Fruit fly (Drosophila melanogaster): ENCODE measurements around the gene CG33643.

CG33643 gene

dm6 chr2L:13570016-13570415, 39.1 kb downstream of the CG33643 start (continued):
- TF ChIP-seq Met (GFP tag; optimal IDR thresholded peaks at IDR 0.05) = no peak
- TF ChIP-seq Sox15 (GFP tag; optimal IDR thresholded peaks at IDR 0.05) = no peak
- no peak for TF ChIP-seq acj6 (GFP tag; optimal IDR thresholded peaks at IDR 0.05)
- TF ChIP-seq CG15336 (GFP tag; IDR thresholded peaks at IDR 0.05) = no peak
- no peak for TF ChIP-seq Eip75B (GFP tag; optimal IDR thresholded peaks at IDR 0.05)
- TF ChIP-seq eg (GFP tag; IDR thresholded peaks at IDR 0.05) = no peak
- no peak for TF ChIP-seq Ets96B (tag; optimal IDR thresholded peaks at IDR 0.05)
- TF ChIP-seq CG9139 (GFP tag; optimal IDR thresholded peaks at IDR 0.05) = no peak
- no peak for TF ChIP-seq Hr39 (GFP tag; optimal IDR thresholded peaks at IDR 0.05)
- TF ChIP-seq Sox102F (GFP tag; optimal IDR thresholded peaks at IDR 0.05) = peak; percentile 12

- TF ChIP-seq Hr39 (GFP tag; optimal IDR thresholded peaks at IDR 0.05) (peak; percentile 89), esn (GFP tag; optimal IDR thresholded peaks at IDR 0.05) (peak; percentile 97), CG31627 (GFP tag; optimal IDR thresholded peaks at IDR 0.05) (peak; percentile 91), dac (GFP tag; optimal IDR thresholded peaks at IDR 0.05) (peak; percentile 79), vri (GFP tag; optimal IDR thresholded peaks at IDR 0.05) (peak; percentile 85), fkh (GFP tag; optimal IDR thresholded peaks at IDR 0.05) (no peak), CG6808 (GFP tag; optimal IDR thresholded peaks at IDR 0.05) (peak; percentile 90), CG32006 (GFP tag; optimal IDR thresholded peaks at IDR 0.05) (peak; percentile 93), CG34406 (GFP tag; optimal IDR thresholded peaks at IDR 0.05) (peak; percentile 92), topi (GFP tag; optimal IDR thresholded peaks at IDR 0.05) (peak; percentile 95), Hr38 (GFP tag; optimal IDR thresholded peaks at IDR 0.05) (no peak), CG16779 (tag; optimal IDR thresholded peaks at IDR 0.05) (peak; percentile 85), svp (GFP tag) (peak; percentile 94), CG4318 (GFP tag; optimal IDR thresholded peaks at IDR 0.05) (peak; percentile 80), CG15336 (GFP tag; IDR thresholded peaks at IDR 0.05) (peak; percentile 90), Met (GFP tag; optimal IDR thresholded peaks at IDR 0.05) (peak; percentile 96), Smox (GFP tag; optimal IDR thresholded peaks at IDR 0.05) (peak; percentile 95), CG11294 (GFP tag; IDR thresholded peaks at IDR 0.05) (peak; percentile 57), acj6 (GFP tag; optimal IDR thresholded peaks at IDR 0.05) (peak; percentile 93), Sox102F (GFP tag; optimal IDR thresholded peaks at IDR 0.05) (peak; percentile 97), fd59A (GFP tag; optimal IDR thresholded peaks at IDR 0.05) (peak; percentile 80), Sox15 (GFP tag; optimal IDR thresholded peaks at IDR 0.05) (peak; percentile 77), CG10669 (GFP tag; optimal IDR thresholded peaks at IDR 0.05) (peak; percentile 84), dsx (GFP tag; optimal IDR thresholded peaks at IDR 0.05; ENCODE audit: poor library complexity, severe bottlenecking) (peak; percentile 60), net (GFP tag; optimal IDR thresholded peaks at IDR 0.05) (peak; percentile 91), CG6163 (GFP tag; IDR thresholded peaks at IDR 0.05) (peak; percentile 83), CG11902 (GFP tag; optimal IDR thresholded peaks at IDR 0.05) (peak; percentile 71), CG10631 (GFP tag; optimal IDR thresholded peaks at IDR 0.05) (peak; percentile 86), CG8119 (GFP tag; IDR thresholded peaks at IDR 0.05) (peak; percentile 94), CG1621 (tag; optimal IDR thresholded peaks at IDR 0.05) (peak; percentile 50), CG8632 (GFP tag; optimal IDR thresholded peaks at IDR 0.05) (peak; percentile 91), Eip75B (GFP tag; optimal IDR thresholded peaks at IDR 0.05) (peak; percentile 88), Gug (GFP tag; IDR thresholded peaks at IDR 0.05) (peak; percentile 75), CG6276 (GFP tag; optimal IDR thresholded peaks at IDR 0.05) (peak; percentile 89), CG3919 (GFP tag; optimal IDR thresholded peaks at IDR 0.05) (peak; percentile 95), Sox14 (GFP tag; optimal IDR thresholded peaks at IDR 0.05) (peak; percentile 92), achi (GFP tag; optimal IDR thresholded peaks at IDR 0.05) (peak; percentile 94), Hr4 (GFP tag; optimal IDR thresholded peaks at IDR 0.05) (peak; percentile 91), Lpt (GFP tag; optimal IDR thresholded peaks at IDR 0.05) (peak; percentile 90), eg (GFP tag; IDR thresholded peaks at IDR 0.05) (peak; percentile 85), Ets96B (tag; optimal IDR thresholded peaks at IDR 0.05) (peak; percentile 76), salr (GFP tag; optimal IDR thresholded peaks at IDR 0.05) (peak in 1 of 2 experiments; percentile 92), Eip93F (GFP tag; optimal IDR thresholded peaks at IDR 0.05) (peak; percentile 93), ss (GFP tag; optimal IDR thresholded peaks at IDR 0.05) (peak; percentile 82 to 86), CG8319 (GFP tag; optimal IDR thresholded peaks at IDR 0.05) (peak; percentile 88), cyc (GFP tag; optimal IDR thresholded peaks at IDR 0.05) (peak; percentile 89), Eip78C (GFP tag) (peak; percentile 99)
These were observed 40.1 kb downstream of the CG33643 start for dm6 chr2L:13570982-13571426.

Measured in whole organism, prepupa.